Worm (Caenorhabditis elegans) whole organism, L2 larva: ENCODE data around the gene srw-137.

Experiments used
- ceh-16 ChIP-seq: fragments of 150-350 bp; optimal IDR thresholded peaks from 2 replicates; lab custom pipeline; 2014; ENCODE audit warnings: missing biosample characterization, missing genetic modification characterization
- elt-3 ChIP-seq: sonication (generic microtip); optimal IDR thresholded peaks from 2 replicates; lab custom pipeline; 2017; ENCODE audit warnings: missing biosample characterization, missing genetic modification characterization
- nhr-11 ChIP-seq: fragments of 150-350 bp; optimal IDR thresholded peaks from 2 replicates; lab custom pipeline; 2014; ENCODE audit warnings: missing biosample characterization, missing genetic modification characterization
- nhr-21 ChIP-seq: fragments of 150-350 bp; optimal IDR thresholded peaks from 2 replicates; lab custom pipeline; 2014; ENCODE audit warnings: missing biosample characterization, missing genetic modification characterization
- nhr-237 ChIP-seq: fragments of 150-350 bp; optimal IDR thresholded peaks from 2 replicates; lab custom pipeline; 2014; ENCODE audit warnings: missing biosample characterization, missing genetic modification characterization
- nhr-6 ChIP-seq: fragments of 150-350 bp; optimal IDR thresholded peaks from 2 replicates; lab custom pipeline; 2014; ENCODE audit warnings: missing biosample characterization, missing genetic modification characterization
- peb-1 ChIP-seq: fragments of 150-350 bp; optimal IDR thresholded peaks from 2 replicates; lab custom pipeline; 2014; ENCODE audit warnings: missing biosample characterization, missing genetic modification characterization
- unc-62 ChIP-seq: fragments of 150-350 bp; optimal IDR thresholded peaks from 2 replicates; lab custom pipeline; 2014; ENCODE audit warnings: missing biosample characterization, missing genetic modification reagents, missing genetic modification characterization
- zag-1 ChIP-seq: fragments of 150-350 bp; optimal IDR thresholded peaks from 2 replicates; lab custom pipeline; 2014; ENCODE audit warnings: missing biosample characterization, missing genetic modification characterization

ce11 chrV:2945602-2946001 is 1.8 kb upstream of the srw-137 start, which contains the start of gene srh-87:
- no peak for TF ChIP-seq nhr-21 (tag; lab: Kevin White, UChicago)
- no peak for TF ChIP-seq peb-1 (tag; lab: Kevin White, UChicago)
- no peak for TF ChIP-seq ceh-16 (tag; lab: Kevin White, UChicago)
- no peak for TF ChIP-seq nhr-237 (tag; lab: Kevin White, UChicago)
- TF ChIP-seq elt-3 (tag; lab: Kevin White, UChicago) = no peak
- no peak for TF ChIP-seq nhr-6 (tag; lab: Kevin White, UChicago)
- TF ChIP-seq unc-62 (GFP tag; lab: Kevin White, UChicago) = no peak
- no peak for TF ChIP-seq zag-1
- no peak for TF ChIP-seq nhr-11 (tag; lab: Kevin White, UChicago)
